Worm (Caenorhabditis elegans): ENCODE results near the gene C11D2.7.

Gene C11D2.7

DNA sequence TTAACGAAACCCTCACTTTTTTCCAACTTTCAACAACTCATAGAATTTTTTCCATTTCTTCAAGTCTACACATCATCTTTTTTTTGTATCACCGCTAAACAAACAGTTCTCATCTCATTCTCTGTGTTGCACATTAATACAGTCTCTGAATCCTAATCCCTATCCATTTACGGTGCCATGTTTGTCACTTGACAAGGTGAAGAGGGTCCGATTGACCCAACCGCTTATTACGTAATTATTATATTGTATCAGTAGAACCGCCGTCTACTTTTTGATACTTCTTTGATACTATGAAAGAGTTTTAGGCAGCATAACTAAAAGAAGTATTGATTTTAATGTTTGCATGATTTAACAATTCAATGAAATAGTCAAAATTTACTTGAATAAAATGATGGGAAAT lies 20.6 kb downstream of the C11D2.7 start:
- TF ChIP-seq mdl-1 (tag; optimal IDR thresholded peaks at IDR 0.05) (no peak), aly-2 (tag; optimal IDR thresholded peaks at IDR 0.05) (no peak), ztf-11 (tag; optimal IDR thresholded peaks at IDR 0.05) (no peak), ZK546.5 (tag; optimal IDR thresholded peaks at IDR 0.05) (no peak), nhr-28 (tag; optimal IDR thresholded peaks at IDR 0.05) (no peak), tbx-2 (tag; optimal IDR thresholded peaks at IDR 0.05) (no peak), zag-1 (tag; optimal IDR thresholded peaks at IDR 0.05) (no peak), pha-4 (tag; optimal IDR thresholded peaks at IDR 0.05) (no peak), nhr-77 (tag; optimal IDR thresholded peaks at IDR 0.05) (no peak), ceh-28 (tag; optimal IDR thresholded peaks at IDR 0.05) (no peak), ztf-4 (tag; optimal IDR thresholded peaks at IDR 0.05) (no peak), nhr-76 (tag; optimal IDR thresholded peaks at IDR 0.05) (no peak), nhr-43 (tag; optimal IDR thresholded peaks at IDR 0.05; ENCODE audit: poor library complexity, severe bottlenecking) (no peak), nhr-23 (tag; optimal IDR thresholded peaks at IDR 0.05) (no peak)

DNA sequence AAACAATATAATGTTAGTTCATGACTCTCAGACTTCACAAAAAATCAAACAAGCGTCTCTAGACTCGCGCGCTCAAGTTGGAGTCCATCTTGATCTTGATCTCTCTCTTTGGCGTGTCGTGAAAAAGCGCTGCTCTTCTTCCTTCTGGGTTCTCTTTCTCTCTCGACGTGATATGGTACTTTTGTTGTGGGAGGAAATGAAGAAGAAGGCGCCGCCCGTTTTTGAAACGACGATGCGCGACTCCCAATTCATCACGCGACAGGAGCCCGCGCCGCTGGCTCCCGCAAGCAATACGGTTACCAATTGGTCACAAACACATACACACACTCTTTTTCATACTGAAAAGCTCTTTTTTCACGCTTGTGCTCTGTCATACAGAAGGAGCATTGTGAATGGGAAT lies 24.8 kb downstream of the C11D2.7 start:
- TF ChIP-seq pha-4 (tag; optimal IDR thresholded peaks at IDR 0.05) (peak; percentile 47), elt-1 (tag; optimal IDR thresholded peaks at IDR 0.05) (no peak)

DNA sequence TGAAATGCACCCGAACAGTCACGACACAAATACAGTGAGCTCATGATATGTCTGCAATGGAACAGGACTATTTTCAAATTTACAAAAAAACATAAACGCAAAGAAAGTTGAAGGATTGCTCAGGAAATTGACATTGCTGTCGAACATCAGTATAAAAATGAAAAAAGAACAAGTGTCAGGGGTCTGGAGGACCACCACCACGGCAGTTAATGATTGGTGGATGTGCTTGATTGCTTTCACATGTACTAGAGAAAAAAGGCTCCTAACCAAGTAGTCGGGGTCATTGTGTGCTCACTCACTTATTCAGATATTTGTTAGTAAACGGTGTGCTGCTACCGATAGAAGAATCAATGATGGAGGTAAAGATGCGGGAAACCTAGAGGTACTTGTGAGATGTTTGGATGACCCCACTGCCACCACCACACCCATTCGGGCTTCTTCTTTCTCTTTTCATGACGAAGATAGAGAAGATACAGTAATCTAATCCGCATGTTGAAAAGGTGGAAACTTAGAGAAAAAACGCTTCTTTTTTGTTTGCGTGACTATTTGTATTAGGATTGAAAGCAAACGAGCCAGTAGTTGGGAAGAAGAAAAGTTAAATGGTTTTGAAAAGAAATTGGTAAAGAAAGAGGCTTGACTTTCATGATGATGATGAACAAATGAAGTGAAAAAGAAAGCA lies 27.8 kb downstream of the C11D2.7 start, which contains the start of gene M03D4.4:
Gene M03D4.4 (minus strand): TSS at position 51 of the 679 bp plus-strand sequence.
- TF ChIP-seq ceh-9 (tag; optimal IDR thresholded peaks at IDR 0.05), result no peak
- TF ChIP-seq pha-4 (tag; optimal IDR thresholded peaks at IDR 0.05), result peak; percentile 77
- TF ChIP-seq ceh-28 (tag; optimal IDR thresholded peaks at IDR 0.05), result no peak
- no peak for TF ChIP-seq R02D3.7 (tag; optimal IDR thresholded peaks at IDR 0.05)
- TF ChIP-seq nhr-237 (tag; optimal IDR thresholded peaks at IDR 0.05), result no peak

DNA sequence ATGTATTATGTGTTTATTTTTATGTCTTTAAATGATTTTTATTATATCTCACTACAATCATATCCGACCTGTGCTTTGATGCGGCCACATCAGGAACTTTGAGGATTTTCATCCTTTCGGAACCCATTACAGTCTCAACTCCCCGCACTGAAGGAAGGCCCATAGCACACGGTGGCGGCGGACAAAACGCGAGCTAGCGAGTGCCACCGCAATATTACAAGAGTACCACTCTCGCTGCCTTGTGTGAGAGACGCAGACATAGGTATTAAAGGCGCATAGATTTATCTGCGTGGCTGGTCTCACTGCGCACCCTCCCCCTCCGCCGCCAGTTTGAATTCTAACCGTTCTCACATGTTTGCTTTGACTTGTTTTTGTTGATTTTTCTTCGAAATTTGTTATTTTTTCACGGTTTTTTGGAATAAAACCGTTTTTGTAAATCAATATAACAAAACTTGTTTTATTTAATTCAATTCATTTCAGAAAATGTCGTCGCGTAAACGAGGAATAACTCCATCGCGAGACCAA lies 37.4 kb downstream of the C11D2.7 start, which contains the start of gene zen-4:
Gene zen-4 (plus strand): TSS at position 475 of the 525 bp plus-strand sequence.
- TF ChIP-seq nhr-12 (tag; optimal IDR thresholded peaks at IDR 0.05) (no peak), nhr-76 (tag; optimal IDR thresholded peaks at IDR 0.05) (no peak), lin-15B (tag; optimal IDR thresholded peaks at IDR 0.05) (peak; percentile 22), ztf-11 (tag; optimal IDR thresholded peaks at IDR 0.05) (no peak), nhr-25 (tag; optimal IDR thresholded peaks at IDR 0.05) (peak; percentile 29), aly-2 (tag; optimal IDR thresholded peaks at IDR 0.05) (no peak), egl-5 (tag; optimal IDR thresholded peaks at IDR 0.05) (no peak), R02D3.7 (tag; optimal IDR thresholded peaks at IDR 0.05) (peak; percentile 31), nhr-23 (tag; optimal IDR thresholded peaks at IDR 0.05) (no peak), nhr-43 (tag; optimal IDR thresholded peaks at IDR 0.05; ENCODE audit: poor library complexity, severe bottlenecking) (no peak), ztf-4 (tag; optimal IDR thresholded peaks at IDR 0.05) (no peak), mml-1 (tag; optimal IDR thresholded peaks at IDR 0.05) (no peak), unc-62 (GFP tag; optimal IDR thresholded peaks at IDR 0.05) (no peak), fkh-2 (tag; optimal IDR thresholded peaks at IDR 0.05) (no peak), ama-1 (optimal IDR thresholded peaks at IDR 0.05) (no peak), lin-39 (tag; optimal IDR thresholded peaks at IDR 0.05) (peak; percentile 19), egl-27 (tag; optimal IDR thresholded peaks at IDR 0.05) (no peak), snpc-4 (tag; optimal IDR thresholded peaks at IDR 0.05) (peak; percentile 95), pha-4 (tag; optimal IDR thresholded peaks at IDR 0.05) (peak; percentile 71), lsy-12 (tag; optimal IDR thresholded peaks at IDR 0.05) (peak; percentile 1), daf-12 (tag; optimal IDR thresholded peaks at IDR 0.05) (no peak), ceh-9 (tag; optimal IDR thresholded peaks at IDR 0.05) (no peak)

DNA sequence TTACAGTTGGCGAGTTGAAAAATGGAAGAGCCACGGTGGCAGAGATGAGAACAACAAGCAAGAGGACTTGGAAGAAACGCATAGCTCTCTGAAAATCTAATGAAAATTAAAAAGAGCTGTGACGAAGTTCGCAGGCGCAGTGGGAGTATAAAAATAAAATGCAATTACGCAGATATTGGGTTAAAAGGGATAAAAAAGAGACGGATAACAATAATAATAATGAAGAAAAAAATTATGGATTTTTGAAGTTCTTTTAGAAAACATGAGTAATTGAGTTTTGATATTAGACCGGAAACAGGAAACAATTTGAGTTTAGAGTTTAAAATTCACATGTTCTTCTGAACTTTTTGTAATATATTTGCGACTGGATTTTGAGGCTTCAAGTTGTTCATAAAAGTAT lies 42.9 kb downstream of the C11D2.7 start, which contains the start of gene M03D4.3:
Gene M03D4.3 (minus strand): TSS at position 101 of the 400 bp plus-strand sequence.
- no peak for TF ChIP-seq skn-1 (tag; optimal IDR thresholded peaks at IDR 0.05)
- no peak for TF ChIP-seq lin-15B (tag; optimal IDR thresholded peaks at IDR 0.05)
- no peak for TF ChIP-seq elt-1 (tag; optimal IDR thresholded peaks at IDR 0.05)
- TF ChIP-seq nhr-77 (tag; optimal IDR thresholded peaks at IDR 0.05), result no peak

Data from whole organism, L3 larva.